Worm (Caenorhabditis elegans) whole organism, late embryonic: Measurements from ENCODE around the gene cyp-34A2.
"Not testable (repeated sequence)": the region's sequence is repeated elsewhere in the genome, so short reads cannot be mapped to it uniquely, and the experiment has no call there.

ENCODE experiments used
- C38D4.7 ChIP-seq: fragments of 200-800 bp; sonication (Bioruptor generic); optimal IDR thresholded peaks from 2 replicates; lab custom pipeline; 2018; ENCODE audit warnings: mild to moderate bottlenecking, missing genetic modification characterization, moderate library complexity, missing compliant biosample characterization
- K02D7.2 ChIP-seq: sonication (generic microtip); optimal IDR thresholded peaks from 2 replicates; lab custom pipeline; 2017; ENCODE audit warnings: mild to moderate bottlenecking, missing genetic modification characterization, missing compliant biosample characterization
- T23F11.4 ChIP-seq: fragments of 200-800 bp; sonication (Bioruptor generic); optimal IDR thresholded peaks from 2 replicates; lab custom pipeline; 2018; ENCODE audit warnings: mild to moderate bottlenecking, missing genetic modification characterization, missing compliant biosample characterization
- ahr-1 ChIP-seq: sonication (generic microtip); optimal IDR thresholded peaks from 2 replicates; lab custom pipeline; 2016; ENCODE audit warnings: missing genetic modification characterization, missing compliant biosample characterization
- ama-1 ChIP-seq: fragments of 150-350 bp; optimal IDR thresholded peaks from 2 replicates; lab custom pipeline; 2014
- ceh-14 ChIP-seq: sonication (generic microtip); optimal IDR thresholded peaks from 2 replicates; lab custom pipeline; 2016; ENCODE audit warnings: missing genotype, missing genetic modification characterization, missing compliant biosample characterization
- ceh-18 ChIP-seq: sonication (generic microtip); optimal IDR thresholded peaks from 2 replicates; lab custom pipeline; 2016; ENCODE audit warnings: missing genetic modification characterization, missing compliant biosample characterization
- ceh-24 ChIP-seq: sonication (generic microtip); optimal IDR thresholded peaks from 2 replicates; lab custom pipeline; 2016; ENCODE audit warnings: mild to moderate bottlenecking, missing genetic modification characterization, missing compliant biosample characterization
- ceh-31 ChIP-seq: sonication (generic microtip); optimal IDR thresholded peaks from 2 replicates; lab custom pipeline; 2016; ENCODE audit warnings: missing genetic modification characterization, missing compliant biosample characterization
- ceh-34 ChIP-seq: sonication (generic microtip); optimal IDR thresholded peaks from 2 replicates; lab custom pipeline; 2016; ENCODE audit warnings: mild to moderate bottlenecking, missing genetic modification characterization, missing compliant biosample characterization
- ceh-45 ChIP-seq: fragments of 200-800 bp; sonication (Bioruptor generic); IDR thresholded peaks from 2 replicates; pipeline ENCODE4 v1.3.6; 2022; ENCODE audit warnings: missing genetic modification reagents, missing genetic modification characterization, missing compliant biosample characterization
- ceh-48 ChIP-seq: sonication (generic microtip); optimal IDR thresholded peaks from 2 replicates; lab custom pipeline; 2016; ENCODE audit warnings: missing genetic modification characterization, inconsistent platforms, missing compliant biosample characterization
- ceh-9 ChIP-seq: sonication (generic microtip); optimal IDR thresholded peaks from 2 replicates; lab custom pipeline; 2016; ENCODE audit warnings: mild to moderate bottlenecking, missing genetic modification characterization, inconsistent platforms, missing compliant biosample characterization
- dve-1 ChIP-seq: sonication (generic microtip); optimal IDR thresholded peaks from 2 replicates; lab custom pipeline; 2017; ENCODE audit warnings: antibody characterized with exemption, mild to moderate bottlenecking, missing genetic modification characterization, missing compliant biosample characterization
- elt-2 ChIP-seq: sonication (generic microtip); optimal IDR thresholded peaks from 2 replicates; lab custom pipeline; 2016; ENCODE audit warnings: missing genetic modification reagents, missing genetic modification characterization, missing compliant biosample characterization
- elt-4 ChIP-seq: sonication (generic microtip); optimal IDR thresholded peaks from 2 replicates; lab custom pipeline; 2016; ENCODE audit warnings: missing genetic modification characterization, missing compliant biosample characterization
- ets-4 ChIP-seq: sonication (generic microtip); optimal IDR thresholded peaks from 2 replicates; lab custom pipeline; 2016; ENCODE audit warnings: missing genetic modification characterization, missing compliant biosample characterization
- hlh-30 ChIP-seq: sonication (generic microtip); optimal IDR thresholded peaks from 2 replicates; lab custom pipeline; 2017; ENCODE audit warnings: antibody characterized with exemption, missing genetic modification characterization, missing compliant biosample characterization; ENCODE audit not compliant: insufficient read depth
- hlh-8 ChIP-seq: sonication (generic microtip); optimal IDR thresholded peaks from 2 replicates; lab custom pipeline; 2016; ENCODE audit warnings: missing genotype, missing genetic modification characterization, missing compliant biosample characterization
- lim-6 ChIP-seq: sonication (generic microtip); optimal IDR thresholded peaks from 2 replicates; lab custom pipeline; 2016; ENCODE audit warnings: missing genetic modification characterization, missing compliant biosample characterization
- mec-3 ChIP-seq: sonication (generic microtip); optimal IDR thresholded peaks from 2 replicates; lab custom pipeline; 2016; ENCODE audit warnings: borderline replicate concordance, missing genetic modification characterization, missing compliant biosample characterization
- nfya-1 ChIP-seq: sonication (generic microtip); optimal IDR thresholded peaks from 2 replicates; lab custom pipeline; 2017; ENCODE audit warnings: missing genetic modification characterization, mild to moderate bottlenecking, missing compliant biosample characterization, antibody characterized with exemption, moderate library complexity
- nhr-11 ChIP-seq: fragments of 150-350 bp; optimal IDR thresholded peaks from 2 replicates; lab custom pipeline; 2014; ENCODE audit warnings: missing biosample characterization, missing genetic modification characterization
- npax-4 ChIP-seq: sonication (generic microtip); optimal IDR thresholded peaks from 2 replicates; lab custom pipeline; 2016; ENCODE audit warnings: missing genetic modification characterization, missing compliant biosample characterization
- odd-2 ChIP-seq: sonication (generic microtip); optimal IDR thresholded peaks from 2 replicates; lab custom pipeline; 2017; ENCODE audit warnings: antibody characterized with exemption, mild to moderate bottlenecking, missing genetic modification characterization, missing compliant biosample characterization
- pag-3 ChIP-seq: sonication (generic microtip); optimal IDR thresholded peaks from 2 replicates; lab custom pipeline; 2016; ENCODE audit warnings: missing compliant biosample characterization, missing genetic modification characterization, borderline replicate concordance
- pat-9 ChIP-seq: fragments of 200-800 bp; sonication (Bioruptor generic); optimal IDR thresholded peaks from 2 replicates; lab custom pipeline; 2018; ENCODE audit warnings: mild to moderate bottlenecking, missing genetic modification characterization, moderate library complexity, missing compliant biosample characterization
- pax-1 ChIP-seq: fragments of 150-350 bp; optimal IDR thresholded peaks from 2 replicates; lab custom pipeline; 2014; ENCODE audit warnings: missing biosample characterization, missing genetic modification characterization
- ref-2 ChIP-seq: sonication (generic microtip); optimal IDR thresholded peaks from 2 replicates; lab custom pipeline; 2016; ENCODE audit warnings: missing genetic modification characterization, missing compliant biosample characterization
- sdc-2 ChIP-seq: sonication (generic microtip); optimal IDR thresholded peaks from 2 replicates; lab custom pipeline; 2016; ENCODE audit warnings: missing genotype, missing genetic modification characterization, missing compliant biosample characterization
- sox-4 ChIP-seq: sonication (generic microtip); optimal IDR thresholded peaks from 2 replicates; lab custom pipeline; 2017; ENCODE audit warnings: mild to moderate bottlenecking, missing genetic modification characterization, inconsistent platforms, missing compliant biosample characterization
- ttx-3 ChIP-seq: sonication (generic microtip); optimal IDR thresholded peaks from 2 replicates; lab custom pipeline; 2016; ENCODE audit warnings: missing genetic modification reagents, missing genetic modification characterization, missing compliant biosample characterization
- unc-3 ChIP-seq, 2 experiments: fragments of 200-800 bp in 1 of 2; sonication (Bioruptor generic) in 1 of 2; sonication (generic microtip) in 1 of 2; conservative IDR thresholded peaks in 1 of 2; optimal IDR thresholded peaks in 1 of 2; 2 replicates each; pipeline versions ENCODE4 v1.3.6 to Lab custom; 2016 to 2022; ENCODE audit warnings: missing compliant biosample characterization in 2 of 2, missing genetic modification characterization in 2 of 2, missing genetic modification reagents in 1 of 2
- zip-5 ChIP-seq: sonication (generic microtip); optimal IDR thresholded peaks from 2 replicates; lab custom pipeline; 2016; ENCODE audit warnings: missing genetic modification characterization, missing compliant biosample characterization

The cyp-34A2 gene

ce11 chrV:15250304-15250703 is 40.6 kb downstream of the cyp-34A2 start, which contains the start of gene srd-28:
TSS of gene srd-28 (plus strand) at chrV:15250604.
- not testable (repeated sequence) for TF ChIP-seq nfya-1 (tag; lab: Kevin White, UChicago); ets-4 (tag; lab: Kevin White, UChicago); elt-4

- TF ChIP-seq pat-9 (tag; lab: Kevin White, UChicago) (no peak), ceh-31 (tag; lab: Kevin White, UChicago) (no peak), ceh-45 (GFP tag; lab: Robert Waterston, UW) (no peak), unc-3 (GFP tag; conservative IDR thresholded peaks at IDR 0.05; lab: Robert Waterston, UW) (no peak), unc-3 (tag; optimal IDR thresholded peaks at IDR 0.05; lab: Kevin White, UChicago) (no peak), nhr-11 (no peak), hlh-8 (tag; lab: Kevin White, UChicago) (no peak), nfya-1 (tag; lab: Kevin White, UChicago) (no peak), ama-1 (lab: Kevin White, UChicago) (no peak), sox-4 (no peak), ceh-48 (tag; lab: Kevin White, UChicago) (no peak), pax-1 (tag; lab: Kevin White, UChicago) (no peak)
- TF ChIP-seq, all 69 proteins: peak for 0
These were observed 46.4 kb downstream of the cyp-34A2 start, which contains the start of gene kin-30 for ce11 chrV:15244456-15244855. TSS of gene kin-30 (plus strand) at chrV:15244756.

ce11 chrV:15241259-15241658 is 49.6 kb downstream of the cyp-34A2 start, which contains the start of gene chil-12:
TSS of gene chil-12 (plus strand) at chrV:15241559.
- TF ChIP-seq sdc-2 (tag; lab: Kevin White, UChicago) (no peak), dve-1 (tag; lab: Kevin White, UChicago) (no peak), C38D4.7 (GFP tag; lab: Kevin White, UChicago) (no peak), lim-6 (tag; lab: Kevin White, UChicago) (no peak), ttx-3 (tag; lab: Kevin White, UChicago) (no peak), ahr-1 (tag; lab: Kevin White, UChicago) (no peak), ets-4 (tag; lab: Kevin White, UChicago) (no peak), ceh-45 (GFP tag; lab: Robert Waterston, UW) (no peak), mec-3 (tag; lab: Kevin White, UChicago) (no peak), npax-4 (tag; lab: Kevin White, UChicago) (no peak), ceh-14 (tag; lab: Kevin White, UChicago) (no peak), sox-4 (no peak), ref-2 (no peak), ceh-18 (tag; lab: Kevin White, UChicago) (no peak), T23F11.4 (no peak), pag-3 (no peak), ceh-24 (no peak), zip-5 (no peak), elt-2 (tag; lab: Kevin White, UChicago) (no peak)

ce11 chrV:15240215-15240614 is 50.7 kb downstream of the cyp-34A2 start, which contains the start of gene srw-11:
TSS of gene srw-11 (minus strand) at chrV:15240315.
- TF ChIP-seq ceh-34 (tag; lab: Kevin White, UChicago), result no peak
- TF ChIP-seq sdc-2 (tag; lab: Kevin White, UChicago), result no peak
- no peak for TF ChIP-seq hlh-30
- no peak for TF ChIP-seq ceh-9 (tag; lab: Kevin White, UChicago)
- no peak for TF ChIP-seq ahr-1 (tag; lab: Kevin White, UChicago)
- no peak for TF ChIP-seq K02D7.2 (tag; lab: Kevin White, UChicago)
- TF ChIP-seq odd-2 (tag; lab: Kevin White, UChicago), result no peak
